Fruit fly (Drosophila melanogaster): ENCODE data around the gene CG17752.
A peak's percentile ranks its signal among the peaks of the same experiment; 100 is the strongest.

The CG17752 gene

DNA sequence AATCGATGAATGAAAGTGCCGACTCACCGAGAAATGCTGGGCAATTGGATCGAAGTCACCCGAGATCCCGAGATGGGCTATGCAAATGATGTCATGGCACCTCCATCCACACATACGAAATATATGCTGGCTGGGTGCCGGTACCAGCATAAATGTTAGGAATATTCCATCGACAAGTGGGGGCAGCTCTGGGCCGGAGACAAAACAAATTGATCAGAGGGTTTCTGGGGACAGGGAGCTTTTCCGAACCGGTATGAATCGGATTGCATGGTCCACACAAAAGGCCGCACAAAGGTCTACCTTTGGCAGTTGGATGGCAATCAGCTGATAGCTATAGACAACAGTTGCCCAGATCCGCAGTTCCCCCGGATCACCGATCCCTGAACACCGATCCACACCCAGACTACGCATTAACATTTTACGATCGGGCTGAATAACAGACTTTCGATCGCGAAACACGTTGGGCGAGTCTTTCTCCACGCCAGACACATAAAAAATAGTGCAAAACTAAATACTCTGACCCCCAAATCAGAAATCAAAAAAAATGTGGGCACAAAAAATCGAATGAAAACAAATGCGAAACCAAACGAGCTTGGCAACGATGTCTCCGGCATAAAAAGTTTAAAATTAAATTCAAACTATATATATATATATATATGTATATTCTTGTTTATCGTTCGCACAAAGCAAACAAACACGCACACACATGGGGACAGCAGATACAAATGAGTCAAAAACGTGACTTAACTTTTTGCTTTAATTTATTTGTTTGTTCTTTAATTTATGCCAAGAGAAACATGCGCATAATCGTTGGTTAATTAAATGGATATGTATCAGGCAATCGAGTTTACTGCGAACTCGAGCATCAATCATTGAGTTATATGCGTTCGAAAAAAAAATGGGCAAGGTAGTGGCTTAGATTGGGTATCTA lies 15.5 kb downstream of the CG17752 start:
- TF ChIP-seq CG10348 (GFP tag; IDR thresholded peaks at IDR 0.05) (no peak), CG32121 (GFP tag; IDR thresholded peaks at IDR 0.05) (no peak), CG13204 (GFP tag; optimal IDR thresholded peaks at IDR 0.05) (no peak), CG4496 (GFP tag; IDR thresholded peaks at IDR 0.05) (no peak), CG8301 (tag; optimal IDR thresholded peaks at IDR 0.05) (no peak), CG34367 (tag; optimal IDR thresholded peaks at IDR 0.05) (no peak), CG17806 (tag; optimal IDR thresholded peaks at IDR 0.05) (no peak), gl (tag; optimal IDR thresholded peaks at IDR 0.05) (no peak), CG12605 (GFP tag; IDR thresholded peaks at IDR 0.05) (no peak), CG8159 (tag; optimal IDR thresholded peaks at IDR 0.05) (peak; percentile 8), CG14655 (GFP tag; optimal IDR thresholded peaks at IDR 0.05) (peak; percentile 14), CG15710 (tag; optimal IDR thresholded peaks at IDR 0.05) (no peak), Snoo (tag; optimal IDR thresholded peaks at IDR 0.05) (no peak), Ets98B (GFP tag; IDR thresholded peaks at IDR 0.05) (no peak), rn (GFP tag; IDR thresholded peaks at IDR 0.05) (no peak), EcR (GFP tag; optimal IDR thresholded peaks at IDR 0.05) (peak; percentile 33), Pif1B (GFP tag; optimal IDR thresholded peaks at IDR 0.05) (no peak), CG9948 (tag; optimal IDR thresholded peaks at IDR 0.05) (no peak)

DNA sequence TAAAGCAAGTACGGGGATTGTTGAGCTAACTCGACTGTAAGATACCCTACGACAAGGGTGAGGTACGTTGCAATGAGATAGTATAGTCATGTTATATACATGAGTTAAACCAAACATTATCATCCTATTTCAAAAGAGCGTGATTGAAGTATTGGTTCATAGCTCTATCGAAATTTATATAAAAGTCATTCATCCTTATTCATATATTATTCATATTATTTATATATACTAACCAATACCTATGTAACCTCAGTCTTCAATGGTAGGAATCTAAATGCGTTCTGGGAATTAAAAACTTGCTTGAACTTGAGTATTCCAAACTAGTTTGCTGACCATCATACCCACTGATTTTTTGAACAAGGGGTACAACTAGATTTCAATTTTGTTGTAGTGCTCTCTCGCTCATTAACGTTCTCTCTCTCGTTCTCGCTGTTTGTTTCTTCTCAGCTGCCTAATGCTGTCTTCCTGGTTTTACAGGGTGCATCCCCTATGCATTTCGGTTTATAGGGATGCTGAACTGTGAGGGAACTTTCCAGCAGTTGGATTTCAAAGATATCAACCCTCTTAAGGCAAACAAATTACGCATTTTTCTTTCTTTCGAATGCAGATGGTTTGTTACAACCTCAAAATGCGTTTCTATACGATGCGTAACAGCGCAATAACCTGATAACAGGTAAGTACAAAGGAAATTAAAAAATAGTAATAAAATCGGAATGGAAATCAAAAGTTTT lies 17.9 kb downstream of the CG17752 start:
- TF ChIP-seq Ets98B (GFP tag; IDR thresholded peaks at IDR 0.05), result no peak
- TF ChIP-seq Pif1A (GFP tag; optimal IDR thresholded peaks at IDR 0.05), result peak; percentile 26
- no peak for TF ChIP-seq CG15710 (tag; optimal IDR thresholded peaks at IDR 0.05)
- TF ChIP-seq fd96Ca (GFP tag; IDR thresholded peaks at IDR 0.05), result no peak
- no peak for TF ChIP-seq EcR (GFP tag; optimal IDR thresholded peaks at IDR 0.05)
- TF ChIP-seq CG12605 (GFP tag; IDR thresholded peaks at IDR 0.05), result no peak
- TF ChIP-seq Snoo (tag; optimal IDR thresholded peaks at IDR 0.05), result no peak
- TF ChIP-seq CG17806 (tag; optimal IDR thresholded peaks at IDR 0.05), result peak; percentile 18
- peak; percentile 68 for TF ChIP-seq CG8301 (tag; optimal IDR thresholded peaks at IDR 0.05)
- TF ChIP-seq CG8159 (tag; optimal IDR thresholded peaks at IDR 0.05), result peak; percentile 41
- no peak for TF ChIP-seq gl (tag; optimal IDR thresholded peaks at IDR 0.05)
- peak; percentile 78 for TF ChIP-seq CG14655 (GFP tag; optimal IDR thresholded peaks at IDR 0.05)
- TF ChIP-seq CG4496 (GFP tag; IDR thresholded peaks at IDR 0.05), result no peak
- TF ChIP-seq CG32121 (GFP tag; IDR thresholded peaks at IDR 0.05), result no peak
- no peak for TF ChIP-seq D1 (tag; optimal IDR thresholded peaks at IDR 0.05)

DNA sequence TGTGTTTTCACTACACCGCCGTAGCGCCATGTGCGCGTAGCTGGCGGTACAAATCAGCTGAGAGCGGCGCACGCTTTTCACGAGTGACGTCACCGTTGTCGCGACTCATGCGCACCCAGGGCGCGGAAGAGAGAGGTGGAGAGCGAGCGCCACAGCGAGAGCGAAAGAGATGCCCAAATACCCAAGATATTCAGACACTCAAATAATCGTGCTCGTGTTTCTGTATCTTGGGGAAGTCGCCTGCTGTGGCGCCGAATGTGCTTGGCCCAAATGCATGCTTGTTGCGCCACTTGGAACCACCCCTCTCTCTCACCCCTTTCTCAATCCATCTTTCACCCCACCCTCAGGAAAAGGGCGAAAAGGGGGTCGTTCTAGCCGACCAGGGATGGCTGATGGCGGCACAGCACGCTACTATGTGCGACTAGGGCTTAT lies 22.7 kb downstream of the CG17752 start, which contains the start of gene CG6231:
Gene CG6231 (minus strand): TSS at position 34 of the 432 bp plus-strand sequence.
- TF ChIP-seq CG13204 (GFP tag; optimal IDR thresholded peaks at IDR 0.05) (peak; percentile 92), CG32121 (GFP tag; IDR thresholded peaks at IDR 0.05) (0 out of 2 replicates have a peak, but pooled peaks have one; percentile 42), gl (tag; optimal IDR thresholded peaks at IDR 0.05) (no peak)

DNA sequence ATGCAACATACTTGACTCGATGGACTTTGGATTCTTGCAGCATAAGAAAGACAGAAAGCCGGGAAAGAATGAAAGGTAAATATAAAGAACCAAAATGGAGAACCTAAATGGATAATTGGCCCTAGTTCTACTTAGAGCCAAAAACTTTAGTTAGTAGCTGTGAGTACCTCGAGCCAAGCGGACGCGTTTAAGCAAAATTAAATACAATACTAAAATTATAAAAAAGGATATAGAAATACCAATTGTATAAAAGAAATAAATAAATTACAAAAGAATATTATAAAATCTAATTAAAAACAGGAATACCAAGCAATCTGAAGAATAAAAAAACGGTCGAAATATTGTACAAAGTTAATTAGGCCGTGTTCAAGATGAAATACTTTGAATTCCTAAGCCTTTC lies 24.6 kb downstream of the CG17752 start, which contains the start of gene CG34138:
Gene CG34138 (plus strand): TSS at position 301 of the 400 bp plus-strand sequence.
- TF ChIP-seq CG12605 (GFP tag; IDR thresholded peaks at IDR 0.05), result no peak
- no peak for TF ChIP-seq CG9948 (tag; optimal IDR thresholded peaks at IDR 0.05)
- TF ChIP-seq CG34367 (tag; optimal IDR thresholded peaks at IDR 0.05), result no peak
- TF ChIP-seq CG8301 (tag; optimal IDR thresholded peaks at IDR 0.05), result no peak

DNA sequence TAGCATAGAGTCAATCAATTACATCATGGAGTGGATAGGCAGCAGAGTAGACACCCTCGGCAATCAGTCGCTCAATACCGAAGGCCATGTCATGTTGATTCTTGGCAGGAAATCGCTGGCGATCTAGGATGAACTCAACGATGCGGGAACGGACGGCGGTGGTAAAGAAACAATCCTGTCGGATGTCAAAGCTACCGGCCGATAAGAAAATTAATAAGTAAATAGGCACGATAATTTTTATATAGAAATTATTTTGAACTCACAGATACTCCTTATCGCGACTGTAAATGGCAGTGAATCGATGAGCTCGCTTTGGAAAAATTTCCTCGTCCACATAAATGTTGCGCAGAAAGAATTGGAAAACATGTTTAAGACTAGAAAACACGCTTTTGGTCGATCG lies 28.0 kb downstream of the CG17752 start:
- no peak for TF ChIP-seq CG4496 (GFP tag; IDR thresholded peaks at IDR 0.05)
- TF ChIP-seq Pif1A (GFP tag; optimal IDR thresholded peaks at IDR 0.05), result no peak
- TF ChIP-seq Ets98B (GFP tag; IDR thresholded peaks at IDR 0.05), result no peak
- TF ChIP-seq EcR (GFP tag; optimal IDR thresholded peaks at IDR 0.05), result no peak
- TF ChIP-seq D1 (tag; optimal IDR thresholded peaks at IDR 0.05), result no peak
- no peak for TF ChIP-seq fd96Ca (GFP tag; IDR thresholded peaks at IDR 0.05)
- TF ChIP-seq CG13204 (GFP tag; optimal IDR thresholded peaks at IDR 0.05), result no peak
- no peak for TF ChIP-seq Pif1B (GFP tag; optimal IDR thresholded peaks at IDR 0.05)
- TF ChIP-seq CG12605 (GFP tag; IDR thresholded peaks at IDR 0.05), result no peak
- no peak for TF ChIP-seq CG32121 (GFP tag; IDR thresholded peaks at IDR 0.05)

DNA sequence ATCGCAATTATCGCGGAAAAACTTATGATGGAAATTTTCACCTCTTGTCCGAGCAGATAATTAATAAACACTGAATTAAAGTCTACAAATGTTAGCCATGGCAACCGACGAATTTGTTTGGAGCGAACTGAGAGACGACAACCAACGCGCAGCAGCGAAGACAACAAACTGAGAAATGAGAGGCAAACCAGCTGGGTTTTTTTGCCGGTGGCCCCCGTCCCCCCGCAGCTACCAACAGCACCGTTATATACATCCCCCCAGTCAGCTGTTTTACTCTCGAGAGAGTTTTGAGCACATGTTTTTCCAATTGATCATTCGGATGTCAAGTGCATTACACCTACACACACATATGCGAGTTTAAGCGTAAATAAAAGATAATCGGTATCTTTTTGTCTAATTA lies 31.0 kb downstream of the CG17752 start:
- TF ChIP-seq CG13204 (GFP tag; optimal IDR thresholded peaks at IDR 0.05) (peak; percentile 17), CG17806 (tag; optimal IDR thresholded peaks at IDR 0.05) (no peak), CG10348 (GFP tag; IDR thresholded peaks at IDR 0.05) (no peak), CG32121 (GFP tag; IDR thresholded peaks at IDR 0.05) (peak; percentile 40; the same call in 1 of the 2 replicates), Snoo (tag; optimal IDR thresholded peaks at IDR 0.05) (no peak), Pif1A (GFP tag; optimal IDR thresholded peaks at IDR 0.05) (no peak), CG4496 (GFP tag; IDR thresholded peaks at IDR 0.05) (peak; percentile 75), CG8301 (tag; optimal IDR thresholded peaks at IDR 0.05) (no peak), EcR (GFP tag; optimal IDR thresholded peaks at IDR 0.05) (peak; percentile 77), CG12605 (GFP tag; IDR thresholded peaks at IDR 0.05) (peak; percentile 30; the same call in 1 of the 2 replicates)

Data from whole organism, pupa.